Fruit fly (Drosophila melanogaster) whole organism, embryonic: ENCODE results near the gene CG18233.

Experiments used
- Ada2b ChIP-seq: fragments of 200-800 bp; sonication (Bioruptor generic); IDR thresholded peaks from 2 replicates; pipeline ENCODE4 v1.3.6; 2022; ENCODE audit warnings: missing biosample characterization, missing genetic modification characterization
- Adf1 ChIP-seq: fragments of 200-800 bp; sonication (Bioruptor generic); IDR thresholded peaks from 2 replicates; pipeline ENCODE4 v1.3.6; 2022; ENCODE audit warnings: missing biosample characterization, missing genetic modification characterization
- B-H1 ChIP-seq: fragments of 200-800 bp; sonication (Bioruptor generic); IDR thresholded peaks from 3 replicates; pipeline ENCODE4 v1.3.6; 2022; ENCODE audit warnings: missing biosample characterization, missing genetic modification characterization
- Bteb2 ChIP-seq: fragments of 200-800 bp; sonication (Bioruptor generic); optimal IDR thresholded peaks from 2 replicates; lab custom pipeline; 2016; ENCODE audit warnings: missing biosample characterization, missing genetic modification characterization
- CG1024 ChIP-seq: fragments of 200-800 bp; sonication (Bioruptor generic); IDR thresholded peaks from 2 replicates; pipeline ENCODE4 v1.3.6; 2022; ENCODE audit warnings: missing biosample characterization, missing genetic modification characterization
- CG10321 ChIP-seq: fragments of 200-800 bp; sonication (Bioruptor generic); IDR thresholded peaks from 2 replicates; pipeline ENCODE4 v1.3.6; 2022; ENCODE audit warnings: missing biosample characterization, missing genetic modification characterization
- CG11504 ChIP-seq: fragments of 200-800 bp; sonication (Bioruptor generic); optimal IDR thresholded peaks from 3 replicates; lab custom pipeline; 2019; ENCODE audit warnings: missing biosample characterization, mild to moderate bottlenecking, missing genetic modification characterization, moderate library complexity
- CG11695 ChIP-seq: fragments of 200-800 bp; sonication (Bioruptor generic); IDR thresholded peaks from 3 replicates; pipeline ENCODE4 v1.3.6; 2022; ENCODE audit warnings: missing biosample characterization, missing genetic modification characterization
- CG12219 ChIP-seq: fragments of 200-800 bp; sonication (Bioruptor generic); optimal IDR thresholded peaks from 3 replicates; lab custom pipeline; 2018; ENCODE audit warnings: missing biosample characterization, mild to moderate bottlenecking, missing genetic modification characterization
- CG12236 ChIP-seq: fragments of 200-800 bp; sonication (Bioruptor generic); optimal IDR thresholded peaks from 2 replicates; lab custom pipeline; 2016; ENCODE audit warnings: missing biosample characterization, missing genetic modification characterization
- CG12744 ChIP-seq: fragments of 200-800 bp; sonication (Bioruptor generic); optimal IDR thresholded peaks from 2 replicates; lab custom pipeline; 2016; ENCODE audit warnings: missing biosample characterization, missing genetic modification characterization
- CG14014 ChIP-seq: fragments of 200-800 bp; sonication (Bioruptor generic); IDR thresholded peaks from 2 replicates; pipeline ENCODE4 v1.3.6; 2022; ENCODE audit warnings: missing biosample characterization, missing genetic modification characterization
- CG16815 ChIP-seq: fragments of 200-800 bp; sonication (Bioruptor generic); optimal IDR thresholded peaks from 3 replicates; lab custom pipeline; 2017; ENCODE audit warnings: missing biosample characterization, mild to moderate bottlenecking, missing genetic modification characterization
- CG1792 ChIP-seq: fragments of 200-800 bp; sonication (Bioruptor generic); optimal IDR thresholded peaks from 2 replicates; lab custom pipeline; 2016; ENCODE audit warnings: missing biosample characterization, missing genetic modification characterization
- CG1832 ChIP-seq: fragments of 200-800 bp; sonication (Bioruptor generic); optimal IDR thresholded peaks from 2 replicates; lab custom pipeline; 2017; ENCODE audit warnings: missing biosample characterization, mild to moderate bottlenecking, missing genetic modification characterization, inconsistent platforms
- CG2116 ChIP-seq: fragments of 200-800 bp; sonication (Bioruptor generic); optimal IDR thresholded peaks from 3 replicates; lab custom pipeline; 2018; ENCODE audit warnings: missing biosample characterization, mild to moderate bottlenecking, missing genetic modification characterization
- CG30403 ChIP-seq: fragments of 200-800 bp; sonication (Bioruptor generic); optimal IDR thresholded peaks from 3 replicates; lab custom pipeline; 2016; ENCODE audit warnings: missing biosample characterization, missing genetic modification characterization
- CG31365 ChIP-seq: fragments of 200-800 bp; sonication (Bioruptor generic); optimal IDR thresholded peaks from 2 replicates; lab custom pipeline; 2018; ENCODE audit warnings: missing biosample characterization, mild to moderate bottlenecking, missing genetic modification characterization
- CG3726 ChIP-seq: fragments of 200-800 bp; sonication (Bioruptor generic); IDR thresholded peaks from 3 replicates; pipeline ENCODE4, ENCODE4 v1.3.6; 2022; ENCODE audit warnings: missing biosample characterization, missing genetic modification characterization
- CG6272 ChIP-seq: fragments of 200-800 bp; sonication (Bioruptor generic); IDR thresholded peaks from 2 replicates; pipeline ENCODE4 v1.3.6; 2022; ENCODE audit warnings: missing biosample characterization, missing genetic modification characterization
- CG6654 ChIP-seq: fragments of 200-800 bp; sonication (Bioruptor generic); optimal IDR thresholded peaks from 2 replicates; lab custom pipeline; 2017; ENCODE audit warnings: missing biosample characterization, mild to moderate bottlenecking, missing genetic modification characterization
- CG6683 ChIP-seq: fragments of 200-800 bp; sonication (Bioruptor generic); optimal IDR thresholded peaks from 2 replicates; lab custom pipeline; 2017; ENCODE audit warnings: missing biosample characterization, mild to moderate bottlenecking, missing genetic modification characterization, missing genetic modification reagents
- Elba2 ChIP-seq: fragments of 200-800 bp; sonication (Bioruptor generic); optimal IDR thresholded peaks from 3 replicates; lab custom pipeline; 2016; ENCODE audit warnings: missing biosample characterization, missing genetic modification characterization
- Ets65A ChIP-seq: fragments of 200-800 bp; sonication (Bioruptor generic); peaks from one replicate; lab custom pipeline; 2016; ENCODE audit warnings: missing biosample characterization, missing genetic modification characterization
- Fer1 ChIP-seq: fragments of 200-800 bp; sonication (Bioruptor generic); optimal IDR thresholded peaks from 2 replicates; lab custom pipeline; 2017; ENCODE audit warnings: missing biosample characterization, mild to moderate bottlenecking, missing genetic modification characterization
- Hand ChIP-seq: fragments of 200-800 bp; sonication (Bioruptor generic); optimal IDR thresholded peaks from 2 replicates; lab custom pipeline; 2017; ENCODE audit warnings: mild to moderate bottlenecking, missing biosample characterization, missing genetic modification reagents, missing genetic modification characterization
- Hey ChIP-seq: fragments of 200-800 bp; sonication (Bioruptor generic); optimal IDR thresholded peaks from 3 replicates; lab custom pipeline; 2018; ENCODE audit warnings: missing biosample characterization, mild to moderate bottlenecking, missing genetic modification characterization
- Med ChIP-seq: fragments of 200-800 bp; sonication (Bioruptor generic); peaks from one replicate; lab custom pipeline; 2016; ENCODE audit warnings: missing biosample characterization, missing genetic modification characterization, mild to moderate bottlenecking, inconsistent platforms, moderate library complexity
- Rx ChIP-seq: fragments of 200-800 bp; sonication (Bioruptor generic); IDR thresholded peaks from 2 replicates; pipeline ENCODE4 v1.3.6; 2022; ENCODE audit warnings: missing biosample characterization, missing genetic modification characterization
- Scr ChIP-seq: fragments of 200-800 bp; sonication (Bioruptor generic); IDR thresholded peaks from 2 replicates; pipeline ENCODE4 v1.3.6; 2022; ENCODE audit warnings: missing biosample characterization, missing genetic modification characterization; ENCODE audit not compliant: partially characterized antibody
- ash1 ChIP-seq: fragments of 200-800 bp; sonication (Bioruptor generic); optimal IDR thresholded peaks from 2 replicates; lab custom pipeline; 2018; ENCODE audit warnings: missing biosample characterization, mild to moderate bottlenecking, missing genetic modification characterization
- cato ChIP-seq: fragments of 200-800 bp; sonication (Bioruptor generic); optimal IDR thresholded peaks from 2 replicates; lab custom pipeline; 2016; ENCODE audit warnings: missing biosample characterization, missing genetic modification characterization, borderline replicate concordance
- chinmo ChIP-seq: fragments of 200-800 bp; sonication (Bioruptor generic); IDR thresholded peaks from 4 replicates; pipeline ENCODE4 v1.3.6; 2022; ENCODE audit warnings: missing biosample characterization, missing genetic modification characterization; ENCODE audit not compliant: partially characterized antibody
- ci ChIP-seq: fragments of 200-800 bp; sonication (Bioruptor generic); IDR thresholded peaks from 3 replicates; pipeline ENCODE4 v1.3.6; 2022; ENCODE audit warnings: missing biosample characterization, missing genetic modification characterization
- crol ChIP-seq: fragments of 200-800 bp; sonication (Bioruptor generic); IDR thresholded peaks from 2 replicates; pipeline ENCODE4 v1.3.6; 2022; ENCODE audit warnings: missing biosample characterization, missing genetic modification characterization
- gem ChIP-seq: fragments of 200-800 bp; sonication (Bioruptor generic); optimal IDR thresholded peaks from 2 replicates; lab custom pipeline; 2019; ENCODE audit warnings: missing biosample characterization, mild to moderate bottlenecking, missing genetic modification characterization, moderate library complexity
- grau ChIP-seq: fragments of 200-800 bp; optimal IDR thresholded peaks from 3 replicates; lab custom pipeline; 2019; ENCODE audit warnings: missing biosample characterization, mild to moderate bottlenecking, missing genetic modification characterization, moderate library complexity
- hkb ChIP-seq, 2 experiments: fragments of 200-800 bp in 1 of 2; fragments of >200 bp in 1 of 2; sonication (Bioruptor generic) in 1 of 2; IDR thresholded peaks in 1 of 2; optimal IDR thresholded peaks in 1 of 2; 2 replicates each; pipeline versions ENCODE4 v1.3.6 to Lab custom; 2017 to 2022; ENCODE audit warnings: missing biosample characterization in 1 of 2, missing genetic modification characterization in 1 of 2
- hth ChIP-seq: fragments of >200 bp; optimal IDR thresholded peaks from 2 replicates; lab custom pipeline; 2017; ENCODE audit warnings: inconsistent platforms
- inv ChIP-seq: fragments of 200-800 bp; sonication (Bioruptor generic); IDR thresholded peaks from 2 replicates; pipeline ENCODE4 v1.3.6; 2022; ENCODE audit warnings: missing biosample characterization, missing genetic modification characterization; ENCODE audit not compliant: partially characterized antibody
- lab ChIP-seq: fragments of 200-800 bp; sonication (Bioruptor generic); optimal IDR thresholded peaks from 3 replicates; lab custom pipeline; 2017; ENCODE audit warnings: missing biosample characterization, missing genetic modification characterization, mild to moderate bottlenecking, moderate library complexity, missing genetic modification reagents
- luna ChIP-seq: fragments of 200-800 bp; sonication (Bioruptor generic); optimal IDR thresholded peaks from 2 replicates; lab custom pipeline; 2016; ENCODE audit warnings: missing biosample characterization, missing genetic modification characterization
- sim ChIP-seq: fragments of 200-800 bp; sonication (Bioruptor generic); IDR thresholded peaks from 2 replicates; pipeline ENCODE4 v1.3.6; 2022; ENCODE audit warnings: missing biosample characterization, missing genetic modification characterization
- tin ChIP-seq: fragments of 200-800 bp; sonication (Bioruptor generic); optimal IDR thresholded peaks from 3 replicates; lab custom pipeline; 2016; ENCODE audit warnings: missing biosample characterization, missing genetic modification characterization
- trh ChIP-seq: fragments of 200-800 bp; sonication (Bioruptor generic); optimal IDR thresholded peaks from 2 replicates; lab custom pipeline; 2016; ENCODE audit warnings: missing biosample characterization, missing genetic modification characterization
- twi ChIP-seq: fragments of 200-800 bp; optimal IDR thresholded peaks from 2 replicates; lab custom pipeline; 2019; ENCODE audit warnings: missing biosample characterization, mild to moderate bottlenecking, missing genetic modification characterization, moderate library complexity

CG18233 gene

dm6 chr3L:18640584-18641527 is 35.6 kb downstream of the CG18233 start (continued):
- TF ChIP-seq cato (GFP tag; lab: Kevin White, UChicago) = peak; percentile 74
- TF ChIP-seq lab (GFP tag; lab: Kevin White, UChicago) = peak; percentile 97
- TF ChIP-seq CG6654 (GFP tag; lab: Kevin White, UChicago) = peak; percentile 75
- TF ChIP-seq CG11695 (GFP tag; lab: Robert Waterston, UW) = peak; percentile 96
- TF ChIP-seq CG1792 (GFP tag; lab: Kevin White, UChicago) = peak; percentile 91
- peak; percentile 98 for TF ChIP-seq CG6272
- TF ChIP-seq Hand (GFP tag; lab: Kevin White, UChicago) = peak; percentile 91
- TF ChIP-seq hth (lab: Kevin White, UChicago) = no peak
- TF ChIP-seq, all 482 proteins: peak for 422

dm6 chr3L:18643222-18643621 is 38.0 kb downstream of the CG18233 start:
- TF ChIP-seq tin (GFP tag; lab: Kevin White, UChicago) (no peak), Ets65A (GFP tag; lab: Kevin White, UChicago) (peak; percentile 78)

dm6 chr3L:18653737-18654136 is 48.5 kb downstream of the CG18233 start:
- TF ChIP-seq trh (no peak), gem (tag; lab: Kevin White, UChicago) (no peak), Fer1 (GFP tag; lab: Kevin White, UChicago) (no peak), Rx (no peak), CG12744 (GFP tag; lab: Kevin White, UChicago) (no peak), ci (GFP tag; lab: Robert Waterston, UW) (no peak), CG2116 (no peak), CG12219 (no peak), luna (GFP tag; lab: Kevin White, UChicago) (no peak), grau (tag; lab: Kevin White, UChicago) (no peak), CG11504 (tag; lab: Kevin White, UChicago) (no peak), CG3726 (GFP tag; lab: Robert Waterston, UW) (no peak), Adf1 (no peak), CG16815 (no peak), sim (GFP tag; lab: Robert Waterston, UW) (no peak), Bteb2 (GFP tag; lab: Kevin White, UChicago) (no peak), ash1 (no peak), crol (GFP tag; lab: Robert Waterston, UW) (peak; percentile 61), CG1024 (GFP tag; lab: Robert Waterston, UW) (no peak), chinmo (GFP tag; lab: Robert Waterston, UW) (no peak), CG31365 (tag; lab: Kevin White, UChicago) (no peak), CG6683 (GFP tag; lab: Kevin White, UChicago) (no peak), Ets65A (GFP tag; lab: Kevin White, UChicago) (peak; percentile 54), CG30403 (GFP tag; lab: Kevin White, UChicago) (no peak), hkb (optimal IDR thresholded peaks at IDR 0.05; lab: Kevin White, UChicago) (no peak), hkb (GFP tag; IDR thresholded peaks at IDR 0.05; lab: Robert Waterston, UW) (no peak), Ada2b (GFP tag; lab: Robert Waterston, UW) (0 out of 2 replicates have a peak, but pooled peaks have one; percentile 16), Hey (tag; lab: Kevin White, UChicago) (peak; percentile 70), Elba2 (no peak), CG10321 (GFP tag; lab: Robert Waterston, UW) (no peak), inv (GFP tag; lab: Robert Waterston, UW) (no peak), CG14014 (GFP tag; lab: Robert Waterston, UW) (no peak), twi (no peak), CG12236 (no peak), CG1832 (GFP tag; lab: Kevin White, UChicago) (peak; percentile 37), Med (GFP tag; lab: Kevin White, UChicago) (peak; percentile 68), Scr (GFP tag; lab: Robert Waterston, UW) (no peak), B-H1 (GFP tag; lab: Robert Waterston, UW) (no peak)
